Worm (Caenorhabditis elegans) whole organism, mixed stage, embryonic: Measurements from ENCODE around the gene T07D3.9.

Experiments
- elt-1 ChIP-seq: sonication (generic microtip); optimal IDR thresholded peaks from 2 replicates; lab custom pipeline; 2017; ENCODE audit warnings: missing genetic modification characterization, mild to moderate bottlenecking, missing compliant biosample characterization, antibody characterized with exemption, moderate library complexity, borderline replicate concordance; ENCODE audit not compliant: insufficient read depth
- snpc-4 ChIP-seq: fragments of 150-350 bp; optimal IDR thresholded peaks from 2 replicates; lab custom pipeline; 2014; ENCODE audit warnings: missing biosample characterization, missing genetic modification characterization
- unc-62 ChIP-seq: fragments of 150-350 bp; optimal IDR thresholded peaks from 2 replicates; lab custom pipeline; 2014; ENCODE audit warnings: missing biosample characterization, missing genetic modification reagents, missing genetic modification characterization
- ztf-11 ChIP-seq: fragments of 150-350 bp; optimal IDR thresholded peaks from 2 replicates; lab custom pipeline; 2014; ENCODE audit warnings: missing biosample characterization, missing genetic modification characterization

ce11 chrII:884204-884603 is 16.5 kb downstream of the T07D3.9 start:
- no peak for TF ChIP-seq ztf-11 (tag; lab: Kevin White, UChicago)
- no peak for TF ChIP-seq unc-62 (GFP tag; lab: Kevin White, UChicago)
- no peak for TF ChIP-seq elt-1
- no peak for TF ChIP-seq snpc-4 (tag; lab: Kevin White, UChicago)
